Fruit fly (Drosophila melanogaster) whole organism, pupa: ENCODE results near the gene uncNacbeta.

Experiments used
- CG12605 ChIP-seq: fragments of 200-800 bp; sonication (Bioruptor generic); IDR thresholded peaks from 2 replicates; pipeline ENCODE4 v1.3.6; 2022; ENCODE audit warnings: missing biosample characterization, missing genetic modification characterization
- CG13204 ChIP-seq: fragments of 200-800 bp; sonication (Bioruptor generic); optimal IDR thresholded peaks from 2 replicates; lab custom pipeline; 2018; ENCODE audit warnings: missing biosample characterization, mild to moderate bottlenecking, missing genetic modification characterization, moderate library complexity
- CG14655 ChIP-seq: fragments of 200-800 bp; sonication (Bioruptor generic); optimal IDR thresholded peaks from 3 replicates; lab custom pipeline; 2017; ENCODE audit warnings: mild to moderate bottlenecking, missing biosample characterization, missing genetic modification reagents, missing genetic modification characterization
- CG15710 ChIP-seq: fragments of 200-800 bp; sonication (Bioruptor generic); optimal IDR thresholded peaks from 2 replicates; lab custom pipeline; 2018; ENCODE audit warnings: missing biosample characterization, mild to moderate bottlenecking, missing genetic modification characterization, moderate library complexity
- CG4496 ChIP-seq: fragments of 200-800 bp; sonication (Bioruptor generic); IDR thresholded peaks from 3 replicates; pipeline ENCODE4 v1.3.6; 2022; ENCODE audit warnings: missing biosample characterization, missing genetic modification characterization
- CG8159 ChIP-seq: fragments of 200-800 bp; sonication (Bioruptor generic); optimal IDR thresholded peaks from 3 replicates; lab custom pipeline; 2018; ENCODE audit warnings: missing biosample characterization, mild to moderate bottlenecking, missing genetic modification characterization, moderate library complexity
- CG8301 ChIP-seq: fragments of 200-800 bp; sonication (Bioruptor generic); optimal IDR thresholded peaks from 2 replicates; lab custom pipeline; 2018; ENCODE audit warnings: missing biosample characterization, mild to moderate bottlenecking, missing genetic modification characterization
- CG9948 ChIP-seq: fragments of 200-800 bp; sonication (Bioruptor generic); optimal IDR thresholded peaks from 2 replicates; lab custom pipeline; 2018; ENCODE audit warnings: missing biosample characterization, mild to moderate bottlenecking, missing genetic modification characterization, moderate library complexity
- EcR ChIP-seq: fragments of 200-800 bp; sonication (Bioruptor generic); optimal IDR thresholded peaks from 3 replicates; lab custom pipeline; 2019; ENCODE audit warnings: missing biosample characterization, missing genetic modification characterization, mild to moderate bottlenecking, moderate library complexity, missing genetic modification reagents
- Ets98B ChIP-seq: fragments of 200-800 bp; sonication (Bioruptor generic); IDR thresholded peaks from 2 replicates; pipeline ENCODE4 v1.3.6; 2022; ENCODE audit warnings: missing biosample characterization, missing genetic modification characterization
- Pif1A ChIP-seq: fragments of 200-800 bp; sonication (Bioruptor generic); optimal IDR thresholded peaks from 3 replicates; lab custom pipeline; 2016; ENCODE audit warnings: missing biosample characterization, missing genetic modification characterization
- Pif1B ChIP-seq: fragments of 200-800 bp; sonication (Bioruptor generic); optimal IDR thresholded peaks from 3 replicates; lab custom pipeline; 2016; ENCODE audit warnings: missing biosample characterization, missing genetic modification characterization
- fd96Ca ChIP-seq: fragments of 200-800 bp; sonication (Bioruptor generic); IDR thresholded peaks from 3 replicates; pipeline ENCODE4 v1.3.6; 2022; ENCODE audit warnings: missing biosample characterization, missing genetic modification characterization

DNA sequence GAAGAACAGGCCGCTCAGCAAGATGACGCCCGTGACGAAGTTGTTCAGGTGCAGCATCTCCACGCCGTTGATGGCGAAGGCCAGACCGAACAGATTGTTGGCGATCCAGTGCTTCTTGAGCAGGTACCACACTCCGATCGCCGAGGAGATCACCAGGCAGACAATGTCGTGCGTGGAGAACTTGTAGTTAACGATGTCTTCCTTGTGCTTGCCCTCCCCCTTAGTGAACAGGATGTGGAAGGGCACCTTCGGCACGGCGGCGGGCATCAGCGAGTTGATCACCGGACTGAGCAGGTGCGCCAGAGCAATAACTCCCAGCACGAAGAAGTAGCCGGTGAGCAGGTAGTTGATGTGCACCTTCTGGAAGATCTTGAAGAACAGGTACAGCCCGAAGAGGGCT is 19.8 kb downstream of the uncNacbeta start:
- TF ChIP-seq CG8301 (no peak), fd96Ca (no peak), CG9948 (tag; lab: Kevin White, UChicago) (no peak), CG4496 (GFP tag; lab: Robert Waterston, UW) (no peak), Pif1A (GFP tag; lab: Kevin White, UChicago) (no peak), CG14655 (GFP tag; lab: Kevin White, UChicago) (no peak), CG12605 (no peak), EcR (no peak), Ets98B (GFP tag; lab: Robert Waterston, UW) (no peak), CG15710 (tag; lab: Kevin White, UChicago) (no peak), CG8159 (tag; lab: Kevin White, UChicago) (no peak), Pif1B (GFP tag; lab: Kevin White, UChicago) (no peak), CG13204 (GFP tag; lab: Kevin White, UChicago) (no peak)
